Worm (Caenorhabditis elegans) whole organism, L1 larva: ENCODE measurements around the gene tbc-3.

Experiments used
- aly-2 ChIP-seq: fragments of 150-350 bp; optimal IDR thresholded peaks from 2 replicates; lab custom pipeline; 2014; ENCODE audit warnings: missing biosample characterization, missing genetic modification characterization
- ces-1 ChIP-seq: fragments of 150-350 bp; optimal IDR thresholded peaks from 2 replicates; lab custom pipeline; 2014; ENCODE audit warnings: missing biosample characterization, missing genetic modification reagents, missing genetic modification characterization
- egl-27 ChIP-seq, 2 experiments: fragments of 150-350 bp in 1 of 2; sonication (generic microtip); optimal IDR thresholded peaks; 3 replicates each; lab custom pipeline; 2017 to 2018; ENCODE audit warnings: missing biosample characterization in 2 of 2, missing genetic modification characterization in 2 of 2, missing genetic modification reagents in 2 of 2
- ets-5 ChIP-seq: fragments of 200-800 bp; sonication (Bioruptor generic); IDR thresholded peaks from 2 replicates; pipeline ENCODE4 v1.3.6; 2022; ENCODE audit warnings: missing genetic modification characterization, missing compliant biosample characterization
- fos-1 ChIP-seq: fragments of 150-350 bp; optimal IDR thresholded peaks from 2 replicates; lab custom pipeline; 2014; ENCODE audit warnings: missing biosample characterization, missing genetic modification characterization
- hlh-17 ChIP-seq: fragments of 200-800 bp; sonication (Bioruptor generic); optimal IDR thresholded peaks from 2 replicates; lab custom pipeline; 2018; ENCODE audit warnings: missing genetic modification characterization, mild to moderate bottlenecking, missing compliant biosample characterization, moderate library complexity, borderline replicate concordance
- hpl-2 ChIP-seq: fragments of 150-350 bp; optimal IDR thresholded peaks from 2 replicates; lab custom pipeline; 2014; ENCODE audit warnings: missing biosample characterization, missing genetic modification reagents, missing genetic modification characterization
- lin-39 ChIP-seq: fragments of 150-350 bp; optimal IDR thresholded peaks from 2 replicates; lab custom pipeline; 2014; ENCODE audit warnings: missing biosample characterization, missing genetic modification reagents, missing genetic modification characterization
- nhr-237 ChIP-seq: fragments of 150-350 bp; optimal IDR thresholded peaks from 2 replicates; lab custom pipeline; 2014; ENCODE audit warnings: missing biosample characterization, missing genetic modification characterization
- pax-3 ChIP-seq: fragments of 200-800 bp; sonication (Bioruptor generic); optimal IDR thresholded peaks from 2 replicates; lab custom pipeline; 2018; ENCODE audit warnings: mild to moderate bottlenecking, missing genetic modification characterization, moderate library complexity, missing compliant biosample characterization
- pqm-1 ChIP-seq: sonication (generic microtip); optimal IDR thresholded peaks from 3 replicates; lab custom pipeline; 2017; ENCODE audit warnings: missing biosample characterization, missing genetic modification characterization

DNA sequence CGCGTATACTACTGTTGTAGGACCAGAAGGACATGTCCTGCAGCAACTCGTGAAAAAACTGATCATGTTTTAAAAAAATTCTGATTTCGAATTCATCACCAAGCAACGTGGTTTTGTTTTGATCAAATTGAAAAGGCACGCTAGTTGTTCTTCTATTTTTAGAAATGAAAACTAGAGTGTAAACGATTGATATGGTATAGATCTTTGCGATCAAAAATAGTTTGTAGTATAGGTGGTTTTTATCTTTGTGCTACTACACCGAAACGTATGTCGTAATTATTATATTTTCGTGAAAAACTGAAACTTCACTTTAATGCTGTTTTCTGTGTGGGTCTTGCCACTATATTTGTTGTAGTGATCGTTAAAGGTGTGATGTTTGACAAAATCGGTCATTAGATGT lies 31.9 kb upstream of the tbc-3 start:
- no peak for TF ChIP-seq nhr-237 (tag; lab: Kevin White, UChicago)
- TF ChIP-seq ets-5 (GFP tag; lab: Robert Waterston, UW): no peak
- TF ChIP-seq ces-1 (GFP tag; lab: Kevin White, UChicago): no peak
- no peak for TF ChIP-seq hpl-2
- TF ChIP-seq fos-1 (tag; lab: Kevin White, UChicago): no peak
- no peak for TF ChIP-seq pax-3 (tag; lab: Kevin White, UChicago)
- no peak for TF ChIP-seq aly-2
- TF ChIP-seq hlh-17 (GFP tag; lab: Kevin White, UChicago): no peak
- no peak for TF ChIP-seq pqm-1 (tag; lab: Kevin White, UChicago)
- no peak for TF ChIP-seq lin-39 (tag; lab: Kevin White, UChicago)
- TF ChIP-seq egl-27 (tag; optimal IDR thresholded peaks at IDR 0.05; lab: Kevin White, UChicago): no peak
